Worm (Caenorhabditis elegans) whole organism, early embryonic: ENCODE results near the gene F59B10.2.

Experiments used
- B0310.2 ChIP-seq: sonication (generic microtip); optimal IDR thresholded peaks from 2 replicates; lab custom pipeline; 2016; ENCODE audit warnings: mild to moderate bottlenecking, missing genetic modification characterization, missing compliant biosample characterization
- F13C5.2 ChIP-seq: sonication (generic microtip); optimal IDR thresholded peaks from 2 replicates; lab custom pipeline; 2017; ENCODE audit warnings: mild to moderate bottlenecking, missing genetic modification characterization, inconsistent platforms, missing compliant biosample characterization
- aly-1 ChIP-seq: sonication (generic microtip); optimal IDR thresholded peaks from 2 replicates; lab custom pipeline; 2016; ENCODE audit warnings: missing genetic modification characterization, missing compliant biosample characterization
- ama-1 ChIP-seq: fragments of 150-350 bp; optimal IDR thresholded peaks from 2 replicates; lab custom pipeline; 2014
- ceh-13 ChIP-seq: fragments of 200-800 bp; sonication (Bioruptor generic); optimal IDR thresholded peaks from 2 replicates; lab custom pipeline; 2018; ENCODE audit warnings: mild to moderate bottlenecking, missing genetic modification characterization, missing compliant biosample characterization
- ceh-36 ChIP-seq: sonication (generic microtip); optimal IDR thresholded peaks from 2 replicates; lab custom pipeline; 2016; ENCODE audit warnings: missing genetic modification characterization, inconsistent platforms, missing compliant biosample characterization
- ets-7 ChIP-seq: sonication (generic microtip); optimal IDR thresholded peaks from 2 replicates; lab custom pipeline; 2016; ENCODE audit warnings: missing genotype, missing genetic modification characterization, missing compliant biosample characterization
- flt-1 ChIP-seq: fragments of 200-800 bp; sonication (Bioruptor generic); IDR thresholded peaks from 2 replicates; pipeline ENCODE4 v1.3.6; 2022; ENCODE audit warnings: missing genetic modification characterization, missing compliant biosample characterization
- hmbx-1 ChIP-seq: sonication (generic microtip); optimal IDR thresholded peaks from 2 replicates; lab custom pipeline; 2016; ENCODE audit warnings: mild to moderate bottlenecking, missing genetic modification characterization, missing compliant biosample characterization
- hmg-4 ChIP-seq: fragments of 200-800 bp; sonication (Bioruptor generic); optimal IDR thresholded peaks from 2 replicates; lab custom pipeline; 2018; ENCODE audit warnings: mild to moderate bottlenecking, missing genetic modification characterization, missing compliant biosample characterization
- hnd-1 ChIP-seq: sonication (generic microtip); optimal IDR thresholded peaks from 2 replicates; lab custom pipeline; 2016; ENCODE audit warnings: missing genetic modification characterization, missing compliant biosample characterization
- pes-1 ChIP-seq: fragments of 200-800 bp; sonication (Bioruptor generic); IDR thresholded peaks from 2 replicates; pipeline ENCODE4 v1.3.6; 2022; ENCODE audit warnings: missing genetic modification reagents, missing genetic modification characterization, missing compliant biosample characterization
- scrt-1 ChIP-seq: fragments of 200-800 bp; sonication (Bioruptor generic); IDR thresholded peaks from 2 replicates; pipeline ENCODE4 v1.3.6; 2022; ENCODE audit warnings: missing genetic modification characterization, missing compliant biosample characterization
- sea-1 ChIP-seq: fragments of 200-800 bp; sonication (Bioruptor generic); conservative IDR thresholded peaks from 2 replicates; pipeline ENCODE4 v1.3.6; 2022; ENCODE audit warnings: missing genetic modification characterization, missing compliant biosample characterization
- tbx-11 ChIP-seq: fragments of 200-800 bp; sonication (Bioruptor generic); IDR thresholded peaks from 2 replicates; pipeline ENCODE4 v1.3.6; 2022; ENCODE audit warnings: missing genetic modification characterization, missing compliant biosample characterization
- tbx-37 ChIP-seq: fragments of 200-800 bp; sonication (Bioruptor generic); conservative IDR thresholded peaks from 2 replicates; pipeline ENCODE4 v1.3.6; 2022; ENCODE audit warnings: missing genetic modification reagents, missing genetic modification characterization, missing compliant biosample characterization
- tra-4 ChIP-seq: sonication (generic microtip); optimal IDR thresholded peaks from 2 replicates; lab custom pipeline; 2017; ENCODE audit warnings: missing genetic modification characterization, missing compliant biosample characterization

Gene F59B10.2

ce11 chrII:10554046-10554399 is 44.4 kb upstream of the F59B10.2 start:
- no peak for TF ChIP-seq F13C5.2 (tag; lab: Kevin White, UChicago)
- no peak for TF ChIP-seq ama-1 (lab: Kevin White, UChicago)
- no peak for TF ChIP-seq tbx-37
- no peak for TF ChIP-seq flt-1 (GFP tag; lab: Robert Waterston, UW)
- TF ChIP-seq hmg-4 (GFP tag; lab: Kevin White, UChicago) = no peak
- TF ChIP-seq sea-1 (GFP tag; lab: Robert Waterston, UW) = no peak
- no peak for TF ChIP-seq hmbx-1 (tag; lab: Kevin White, UChicago)
- TF ChIP-seq B0310.2 (tag; lab: Kevin White, UChicago) = no peak
- TF ChIP-seq aly-1 (tag; lab: Kevin White, UChicago) = no peak
- TF ChIP-seq pes-1 (GFP tag; lab: Robert Waterston, UW) = no peak

ce11 chrII:10553377-10554045 is 43.9 kb upstream of the F59B10.2 start:
- TF ChIP-seq ama-1 (lab: Kevin White, UChicago) (no peak), ets-7 (tag; lab: Kevin White, UChicago) (no peak)

- TF ChIP-seq tra-4 (tag; lab: Kevin White, UChicago) (no peak), hnd-1 (tag; lab: Kevin White, UChicago) (no peak), ceh-36 (tag; lab: Kevin White, UChicago) (no peak), ceh-13 (GFP tag; lab: Kevin White, UChicago) (no peak), flt-1 (GFP tag; lab: Robert Waterston, UW) (no peak), sea-1 (GFP tag; lab: Robert Waterston, UW) (no peak), hmg-4 (GFP tag; lab: Kevin White, UChicago) (no peak), B0310.2 (tag; lab: Kevin White, UChicago) (no peak), tbx-37 (no peak), ets-7 (tag; lab: Kevin White, UChicago) (no peak), aly-1 (tag; lab: Kevin White, UChicago) (no peak), F13C5.2 (tag; lab: Kevin White, UChicago) (no peak)
Measured at ce11 chrII:10551985-10552736, 42.5 kb upstream of the F59B10.2 start.

ce11 chrII:10550872-10551647 is 41.4 kb upstream of the F59B10.2 start:
- TF ChIP-seq ets-7 (tag; lab: Kevin White, UChicago) (no peak), F13C5.2 (tag; lab: Kevin White, UChicago) (no peak), tbx-37 (no peak), sea-1 (GFP tag; lab: Robert Waterston, UW) (no peak), aly-1 (tag; lab: Kevin White, UChicago) (no peak), tra-4 (tag; lab: Kevin White, UChicago) (no peak), ama-1 (lab: Kevin White, UChicago) (no peak), hmg-4 (GFP tag; lab: Kevin White, UChicago) (no peak), ceh-36 (tag; lab: Kevin White, UChicago) (no peak), tbx-11 (GFP tag; lab: Robert Waterston, UW) (no peak), hmbx-1 (tag; lab: Kevin White, UChicago) (no peak), pes-1 (GFP tag; lab: Robert Waterston, UW) (no peak), hnd-1 (tag; lab: Kevin White, UChicago) (no peak), ceh-13 (GFP tag; lab: Kevin White, UChicago) (no peak), scrt-1 (no peak), B0310.2 (tag; lab: Kevin White, UChicago) (no peak)

- TF ChIP-seq aly-1 (tag; lab: Kevin White, UChicago) = no peak
- TF ChIP-seq scrt-1 = no peak
- no peak for TF ChIP-seq tbx-11 (GFP tag; lab: Robert Waterston, UW)
- no peak for TF ChIP-seq ama-1 (lab: Kevin White, UChicago)
- TF ChIP-seq B0310.2 (tag; lab: Kevin White, UChicago) = no peak
- no peak for TF ChIP-seq sea-1 (GFP tag; lab: Robert Waterston, UW)
- TF ChIP-seq hmg-4 (GFP tag; lab: Kevin White, UChicago) = no peak
- no peak for TF ChIP-seq hnd-1 (tag; lab: Kevin White, UChicago)
- no peak for TF ChIP-seq ets-7 (tag; lab: Kevin White, UChicago)
- TF ChIP-seq tbx-37 = no peak
- TF ChIP-seq F13C5.2 (tag; lab: Kevin White, UChicago) = no peak
- no peak for TF ChIP-seq tra-4 (tag; lab: Kevin White, UChicago)
- TF ChIP-seq ceh-13 (GFP tag; lab: Kevin White, UChicago) = no peak
- no peak for TF ChIP-seq hmbx-1 (tag; lab: Kevin White, UChicago)
- no peak for TF ChIP-seq ceh-36 (tag; lab: Kevin White, UChicago)
- no peak for TF ChIP-seq pes-1 (GFP tag; lab: Robert Waterston, UW)
- no peak for TF ChIP-seq flt-1 (GFP tag; lab: Robert Waterston, UW)
Measured at ce11 chrII:10550173-10550572, 40.5 kb upstream of the F59B10.2 start.
